Worm (Caenorhabditis elegans): Measurements from ENCODE around the gene ZK816.3.

The ZK816.3 gene

ce11 chrX:3385362-3385761, 37.2 kb downstream of the ZK816.3 start, which contains the start of gene acp-1:
Gene acp-1, minus strand, starts transcription at chrX:3385462.
- TF ChIP-seq ceh-82 (tag; optimal IDR thresholded peaks at IDR 0.05) (no peak), dmd-4 (tag; optimal IDR thresholded peaks at IDR 0.05) (no peak), unc-62 (GFP tag; optimal IDR thresholded peaks at IDR 0.05) (no peak), ztf-11 (tag; optimal IDR thresholded peaks at IDR 0.05) (no peak), nhr-237 (tag; optimal IDR thresholded peaks at IDR 0.05) (no peak), mdl-1 (tag; optimal IDR thresholded peaks at IDR 0.05) (no peak), sem-4 (tag; optimal IDR thresholded peaks at IDR 0.05) (no peak), nhr-23 (tag; optimal IDR thresholded peaks at IDR 0.05) (no peak), sma-9 (GFP tag; optimal IDR thresholded peaks at IDR 0.05) (no peak), sma-9 (tag; optimal IDR thresholded peaks at IDR 0.05) (no peak), nhr-12 (tag; optimal IDR thresholded peaks at IDR 0.05) (no peak)

- TF ChIP-seq mbf-1 (tag; optimal IDR thresholded peaks at IDR 0.05), result no peak
- TF ChIP-seq nhr-12 (tag; optimal IDR thresholded peaks at IDR 0.05), result no peak
- no peak for TF ChIP-seq gmeb-1 (tag; optimal IDR thresholded peaks at IDR 0.05)
- TF ChIP-seq elt-3 (tag; optimal IDR thresholded peaks at IDR 0.05), result no peak
- no peak for TF ChIP-seq ztf-1 (GFP tag; conservative IDR thresholded peaks at IDR 0.05)
- no peak for TF ChIP-seq nhr-23 (tag; optimal IDR thresholded peaks at IDR 0.05)
- TF ChIP-seq peb-1 (tag; optimal IDR thresholded peaks at IDR 0.05), result no peak
- TF ChIP-seq lin-39 (tag; optimal IDR thresholded peaks at IDR 0.05), result no peak
- TF ChIP-seq crh-2 (tag; optimal IDR thresholded peaks at IDR 0.05), result no peak
- no peak for TF ChIP-seq mab-5 (tag; optimal IDR thresholded peaks at IDR 0.05)
- no peak for TF ChIP-seq lin-11 (tag; optimal IDR thresholded peaks at IDR 0.05)
- no peak for TF ChIP-seq R02D3.7 (tag; optimal IDR thresholded peaks at IDR 0.05)
- no peak for TF ChIP-seq nhr-25 (tag; optimal IDR thresholded peaks at IDR 0.05)
- TF ChIP-seq sem-4 (tag; optimal IDR thresholded peaks at IDR 0.05), result no peak
- no peak for TF ChIP-seq ztf-4 (tag; optimal IDR thresholded peaks at IDR 0.05)
- no peak for TF ChIP-seq unc-62 (GFP tag; optimal IDR thresholded peaks at IDR 0.05)
- no peak for TF ChIP-seq egl-27 (tag; optimal IDR thresholded peaks at IDR 0.05)
- TF ChIP-seq Y55F3AM.14 (GFP tag; optimal IDR thresholded peaks at IDR 0.05), result no peak
- TF ChIP-seq F13H6.1 (tag; optimal IDR thresholded peaks at IDR 0.05), result no peak
Measured at ce11 chrX:3393562-3393961, 45.4 kb downstream of the ZK816.3 start, which contains the start of gene slcf-2. Gene slcf-2, plus strand, starts transcription at chrX:3393862.

DNA sequence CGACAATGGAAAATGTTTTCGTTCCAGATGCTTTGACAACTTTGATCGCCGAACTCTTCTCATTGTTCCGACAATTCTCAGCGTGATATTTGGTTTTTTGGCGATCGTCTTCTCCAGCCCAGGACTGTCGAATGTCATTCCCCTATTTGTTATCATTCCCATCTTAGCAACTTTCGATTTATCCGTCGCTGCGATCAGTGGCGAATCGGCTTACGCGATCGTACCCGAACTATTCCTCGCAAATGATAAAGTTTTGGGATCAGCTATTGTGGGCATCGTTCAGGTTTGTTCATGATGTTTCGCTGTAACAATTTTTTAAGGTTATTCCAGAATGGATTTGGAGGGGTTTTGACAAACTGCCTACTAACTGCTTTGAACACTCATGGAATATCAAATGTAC, 48.5 kb downstream of the ZK816.3 start:
- TF ChIP-seq ceh-82 (tag; optimal IDR thresholded peaks at IDR 0.05) (no peak), lsy-2 (tag; optimal IDR thresholded peaks at IDR 0.05) (no peak), sem-4 (tag; optimal IDR thresholded peaks at IDR 0.05) (no peak), unc-55 (GFP tag; optimal IDR thresholded peaks at IDR 0.05) (no peak), elt-1 (tag; optimal IDR thresholded peaks at IDR 0.05) (peak; percentile 19), ama-1 (optimal IDR thresholded peaks at IDR 0.05) (no peak), nhr-77 (tag; optimal IDR thresholded peaks at IDR 0.05) (no peak), ZK546.5 (tag; optimal IDR thresholded peaks at IDR 0.05) (no peak)
